Worm (Caenorhabditis elegans) whole organism, L2 larva: Measurements from ENCODE around the gene lipl-8.

ENCODE experiments used
- aly-2 ChIP-seq: fragments of 150-350 bp; optimal IDR thresholded peaks from 2 replicates; lab custom pipeline; 2014; ENCODE audit warnings: missing biosample characterization, missing genetic modification characterization
- elt-3 ChIP-seq: sonication (generic microtip); optimal IDR thresholded peaks from 2 replicates; lab custom pipeline; 2017; ENCODE audit warnings: missing biosample characterization, missing genetic modification characterization
- fos-1 ChIP-seq: fragments of 150-350 bp; optimal IDR thresholded peaks from 2 replicates; lab custom pipeline; 2014; ENCODE audit warnings: missing biosample characterization, missing genetic modification characterization
- snpc-4 ChIP-seq: fragments of 150-350 bp; optimal IDR thresholded peaks from 2 replicates; lab custom pipeline; 2014; ENCODE audit warnings: missing biosample characterization, missing genetic modification characterization

- TF ChIP-seq aly-2 (tag; lab: Kevin White, UChicago): no peak
- no peak for TF ChIP-seq fos-1 (tag; lab: Kevin White, UChicago)
- TF ChIP-seq snpc-4: no peak
- TF ChIP-seq elt-3: no peak
These were observed 11.7 kb downstream of the lipl-8 start, which contains the start of gene Y50E8A.5 for ce11 chrV:14736851-14737250.
